Fruit fly (Drosophila melanogaster): ENCODE results near the gene indra.

Gene indra

DNA sequence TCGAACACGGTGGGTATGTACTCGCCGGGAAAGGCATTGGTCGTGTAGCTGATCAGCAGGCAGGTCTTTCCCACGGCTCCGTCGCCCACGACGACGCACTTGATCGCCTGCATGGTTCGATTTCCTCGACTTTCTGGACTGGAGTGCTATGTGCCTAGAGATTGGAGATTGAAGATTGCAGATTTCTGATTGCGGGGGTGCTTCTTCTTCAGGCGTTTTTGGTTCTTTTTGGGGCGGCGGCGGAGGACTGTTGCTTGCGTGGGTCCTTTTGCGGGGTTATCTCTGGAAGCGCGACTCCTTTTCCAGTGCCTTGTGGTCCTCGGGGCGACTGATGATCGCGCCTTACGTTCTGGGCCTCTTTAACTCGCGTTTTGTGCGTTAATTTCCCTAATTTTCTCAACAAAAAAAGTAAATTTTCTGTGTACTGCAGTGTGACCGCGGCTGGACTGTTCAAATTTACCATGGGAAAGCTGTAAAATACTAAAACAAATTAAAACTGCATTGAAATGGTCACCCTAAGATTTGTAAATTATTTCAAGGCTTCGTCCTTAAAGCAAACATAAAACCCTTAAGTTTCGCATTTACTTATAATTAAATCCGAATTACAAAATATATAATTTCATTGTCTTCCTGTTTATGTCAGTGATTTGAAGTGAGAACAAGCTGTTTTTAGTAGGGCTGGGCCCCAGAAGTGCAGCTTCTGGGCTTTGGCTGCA, 39.8 kb downstream of the indra start, which contains the start of the genes Rac1 and Acat2 (continued):
- TF ChIP-seq Stat92E (GFP tag; optimal IDR thresholded peaks at IDR 0.05) (no peak), CG10209 (GFP tag; optimal IDR thresholded peaks at IDR 0.05) (no peak), CG17385 (GFP tag; optimal IDR thresholded peaks at IDR 0.05) (peak; percentile 78), row (GFP tag; IDR thresholded peaks at IDR 0.05) (peak; percentile 58), sr (GFP tag; IDR thresholded peaks at IDR 0.05) (no peak), B-H1 (GFP tag; IDR thresholded peaks at IDR 0.05) (no peak), ems (GFP tag; optimal IDR thresholded peaks at IDR 0.05) (no peak), mirr (GFP tag; optimal IDR thresholded peaks at IDR 0.05) (no peak), CG5180 (GFP tag; optimal IDR thresholded peaks at IDR 0.05) (no peak), CTCF (GFP tag; optimal IDR thresholded peaks at IDR 0.05) (no peak), CG6654 (GFP tag; optimal IDR thresholded peaks at IDR 0.05) (no peak), CG33213 (GFP tag; optimal IDR thresholded peaks at IDR 0.05) (peak; percentile 7), stc (GFP tag; IDR thresholded peaks at IDR 0.05) (no peak), insv (GFP tag; optimal IDR thresholded peaks at IDR 0.05) (no peak), PHDP (tag; optimal IDR thresholded peaks at IDR 0.05) (no peak), CG2199 (GFP tag; IDR thresholded peaks at IDR 0.05) (no peak), CG17186 (GFP tag; optimal IDR thresholded peaks at IDR 0.05) (peak; percentile 47), Poxn (GFP tag; IDR thresholded peaks at IDR 0.05) (no peak), sima (GFP tag; optimal IDR thresholded peaks at IDR 0.05) (no peak), CG16779 (GFP tag; IDR thresholded peaks at IDR 0.05) (no peak), CG18262 (tag; optimal IDR thresholded peaks at IDR 0.05) (peak; percentile 16), sna (GFP tag; IDR thresholded peaks at IDR 0.05; ENCODE audit: partially characterized antibody) (no peak), pzg (GFP tag; optimal IDR thresholded peaks at IDR 0.05) (peak; percentile 85), Atf6 (GFP tag; IDR thresholded peaks at IDR 0.05) (no peak), ash1 (GFP tag; optimal IDR thresholded peaks at IDR 0.05) (no peak), ase (GFP tag; IDR thresholded peaks at IDR 0.05) (no peak), CG32767 (GFP tag; IDR thresholded peaks at IDR 0.05) (no peak), sug (tag; optimal IDR thresholded peaks at IDR 0.05) (peak; percentile 37), run (tag; optimal IDR thresholded peaks at IDR 0.05) (no peak), E2f1 (GFP tag; IDR thresholded peaks at IDR 0.05) (no peak), phol (tag; optimal IDR thresholded peaks at IDR 0.05) (peak; percentile 53), CG10543 (GFP tag; optimal IDR thresholded peaks at IDR 0.05) (no peak), Usf (GFP tag; optimal IDR thresholded peaks at IDR 0.05) (no peak), CG9817 (tag; optimal IDR thresholded peaks at IDR 0.05) (no peak), trem (tag; optimal IDR thresholded peaks at IDR 0.05) (peak; percentile 71), ab (GFP tag; optimal IDR thresholded peaks at IDR 0.05) (no peak), CG12744 (GFP tag; optimal IDR thresholded peaks at IDR 0.05) (no peak), CG12769 (tag; optimal IDR thresholded peaks at IDR 0.05) (no peak), CG13775 (GFP tag; optimal IDR thresholded peaks at IDR 0.05) (no peak), CG17829 (tag; optimal IDR thresholded peaks at IDR 0.05) (peak; percentile 55), CG14667 (GFP tag; IDR thresholded peaks at IDR 0.05) (no peak), CG2712 (tag; optimal IDR thresholded peaks at IDR 0.05) (peak; percentile 56), Asciz (GFP tag; optimal IDR thresholded peaks at IDR 0.05) (no peak), CoRest (tag; optimal IDR thresholded peaks at IDR 0.05) (peak; percentile 65), Fer2 (tag; optimal IDR thresholded peaks at IDR 0.05) (no peak), jing (GFP tag; optimal IDR thresholded peaks at IDR 0.05) (no peak), CG16813 (GFP tag; IDR thresholded peaks at IDR 0.05; ENCODE audit: partially characterized antibody) (no peak), her (GFP tag; optimal IDR thresholded peaks at IDR 0.05) (no peak), HLHmδ (GFP tag; optimal IDR thresholded peaks at IDR 0.05) (no peak), Side (GFP tag; optimal IDR thresholded peaks at IDR 0.05) (no peak), eyg (GFP tag; optimal IDR thresholded peaks at IDR 0.05) (no peak)

All from whole organism, embryonic.